Worm (Caenorhabditis elegans) whole organism, L3 larva: Measurements from ENCODE around the gene F14F7.5.

Experiments used
- ceh-82 ChIP-seq: fragments of 150-350 bp; optimal IDR thresholded peaks from 2 replicates; lab custom pipeline; 2014; ENCODE audit warnings: missing biosample characterization, missing genetic modification characterization
- elt-1 ChIP-seq: fragments of 150-350 bp; optimal IDR thresholded peaks from 2 replicates; lab custom pipeline; 2014; ENCODE audit warnings: missing biosample characterization, missing genetic modification characterization
- nhr-28 ChIP-seq: fragments of 150-350 bp; optimal IDR thresholded peaks from 2 replicates; lab custom pipeline; 2014; ENCODE audit warnings: missing biosample characterization, missing genetic modification characterization
- pqm-1 ChIP-seq: fragments of 150-350 bp; optimal IDR thresholded peaks from 2 replicates; lab custom pipeline; 2017; ENCODE audit warnings: missing biosample characterization, missing genetic modification characterization, inconsistent platforms
- unc-62 ChIP-seq: fragments of 150-350 bp; sonication (generic microtip); optimal IDR thresholded peaks from 4 replicates; lab custom pipeline; 2014; ENCODE audit warnings: missing biosample characterization, missing genetic modification reagents, missing genetic modification characterization

- TF ChIP-seq ceh-82 (tag; lab: Kevin White, UChicago) (no peak), unc-62 (no peak), nhr-28 (tag; lab: Kevin White, UChicago) (no peak), elt-1 (no peak), pqm-1 (tag; lab: Kevin White, UChicago) (no peak)
These were observed 29.9 kb downstream of the F14F7.5 start for ce11 chrIII:13061734-13062133.
